ENCODE assay signal across 3 worm cellular contexts in genomic region chrIV:9825196-9825744, ce11.
TF ChIP-seq lines count a peak whose summit lies in the region.

Gene mtr-4 (plus strand): TSS chrIV:9825694.

TF ChIP-seq in whole organism, L1 larva, 84 proteins besides CTCF, POLR2A, EP300 and RAD21 (continued from another document):
- TF ChIP-seq efl-1 (optimal IDR thresholded peaks at IDR 0.05; lab: Kevin White, UChicago): peak; percentile 32 to 69
- peak; percentile 73 to 95 for TF ChIP-seq efl-1 (GFP tag; optimal IDR thresholded peaks at IDR 0.05 in 1 of 2; lab: Kevin White, UChicago)
- peak; percentile 21 for TF ChIP-seq lin-15B (tag; optimal IDR thresholded peaks at IDR 0.05; lab: Kevin White, UChicago)
- TF ChIP-seq Y116A8C.19 (tag; optimal IDR thresholded peaks at IDR 0.05; lab: Kevin White, UChicago; ENCODE audit: borderline replicate concordance): no peak
- TF ChIP-seq efl-3 (GFP tag; optimal IDR thresholded peaks at IDR 0.05; lab: Kevin White, UChicago): no peak
- TF ChIP-seq fkh-8 (tag; optimal IDR thresholded peaks at IDR 0.05; lab: Kevin White, UChicago): peak; percentile 8
- no peak for TF ChIP-seq tlp-1 (tag; optimal IDR thresholded peaks at IDR 0.05; lab: Kevin White, UChicago)
- TF ChIP-seq C16A3.4 (tag; optimal IDR thresholded peaks at IDR 0.05; lab: Kevin White, UChicago): no peak
- TF ChIP-seq swsn-7 (tag; optimal IDR thresholded peaks at IDR 0.05; lab: Kevin White, UChicago): peak; percentile 25
- TF ChIP-seq pqm-1 (tag; optimal IDR thresholded peaks at IDR 0.05; lab: Kevin White, UChicago): no peak
- peak; percentile 40 to 63 for TF ChIP-seq lin-35 (GFP tag; optimal IDR thresholded peaks at IDR 0.05; lab: Kevin White, UChicago)
- TF ChIP-seq tbx-2 (tag; optimal IDR thresholded peaks at IDR 0.05; lab: Kevin White, UChicago): peak; percentile 2
- TF ChIP-seq ces-1 (GFP tag; optimal IDR thresholded peaks at IDR 0.05; lab: Kevin White, UChicago): no peak
- TF ChIP-seq ztf-4 (tag; optimal IDR thresholded peaks at IDR 0.05; lab: Kevin White, UChicago): no peak
- TF ChIP-seq lin-39 (tag; optimal IDR thresholded peaks at IDR 0.05; lab: Kevin White, UChicago): no peak
- TF ChIP-seq unc-86 (tag; optimal IDR thresholded peaks at IDR 0.05; lab: Kevin White, UChicago): no peak
- no peak for TF ChIP-seq irx-1 (tag; optimal IDR thresholded peaks at IDR 0.05; lab: Kevin White, UChicago)
- TF ChIP-seq ama-1 (optimal IDR thresholded peaks at IDR 0.05; lab: Kevin White, UChicago): no peak
- TF ChIP-seq nhr-47 (tag; optimal IDR thresholded peaks at IDR 0.05; lab: Kevin White, UChicago): no peak
- TF ChIP-seq ceh-63 (GFP tag; optimal IDR thresholded peaks at IDR 0.05; lab: Kevin White, UChicago): no peak
- TF ChIP-seq xbp-1 (tag; optimal IDR thresholded peaks at IDR 0.05; lab: Kevin White, UChicago): peak; percentile 9
- TF ChIP-seq C04F5.9 (tag; optimal IDR thresholded peaks at IDR 0.05; lab: Kevin White, UChicago): no peak
- TF ChIP-seq ets-5 (GFP tag; IDR thresholded peaks at IDR 0.05; lab: Robert Waterston, UW): no peak
- no peak for TF ChIP-seq unc-98 (GFP tag; IDR thresholded peaks at IDR 0.05; lab: Robert Waterston, UW)
- no peak for TF ChIP-seq blmp-1 (tag; optimal IDR thresholded peaks at IDR 0.05; lab: Kevin White, UChicago)
- no peak for TF ChIP-seq zip-4 (GFP tag; optimal IDR thresholded peaks at IDR 0.05; lab: Kevin White, UChicago)
- no peak for TF ChIP-seq nhr-20 (tag; optimal IDR thresholded peaks at IDR 0.05; lab: Kevin White, UChicago)
- no peak for TF ChIP-seq elt-3 (tag; optimal IDR thresholded peaks at IDR 0.05; lab: Kevin White, UChicago)

TF ChIP-seq in whole organism, L2 larva, 48 proteins besides CTCF, POLR2A, EP300 and RAD21 (continued from another document):
- no peak for TF ChIP-seq R02D3.7 (tag; optimal IDR thresholded peaks at IDR 0.05; lab: Kevin White, UChicago)
- no peak for TF ChIP-seq lsy-2 (tag; optimal IDR thresholded peaks at IDR 0.05; lab: Kevin White, UChicago)
- TF ChIP-seq gmeb-1 (tag; optimal IDR thresholded peaks at IDR 0.05; lab: Kevin White, UChicago): no peak
- no peak for TF ChIP-seq mab-5 (tag; optimal IDR thresholded peaks at IDR 0.05; lab: Kevin White, UChicago)
- TF ChIP-seq nhr-77 (tag; optimal IDR thresholded peaks at IDR 0.05; lab: Kevin White, UChicago): no peak
- TF ChIP-seq unc-62 (GFP tag; optimal IDR thresholded peaks at IDR 0.05; lab: Kevin White, UChicago): no peak
- TF ChIP-seq sma-9 (GFP tag; optimal IDR thresholded peaks at IDR 0.05; lab: Kevin White, UChicago): no peak
- no peak for TF ChIP-seq sma-9 (tag; optimal IDR thresholded peaks at IDR 0.05; lab: Kevin White, UChicago)

TF ChIP-seq in whole organism, young adult, 124 proteins besides CTCF, POLR2A, EP300 and RAD21 (continued from another document):
- TF ChIP-seq snpc-1.3 (tag; optimal IDR thresholded peaks at IDR 0.05; lab: Kevin White, UChicago; ENCODE audit: insufficient read depth) (peak; percentile 8), hsf-1 (GFP tag; IDR thresholded peaks at IDR 0.05; lab: Robert Waterston, UW) (peak; percentile 72), sptf-2 (GFP tag; optimal IDR thresholded peaks at IDR 0.05; lab: Kevin White, UChicago) (no peak), hlh-26 (GFP tag; conservative IDR thresholded peaks at IDR 0.05; lab: Robert Waterston, UW) (no peak), tbp1 (GFP tag; optimal IDR thresholded peaks at IDR 0.05; lab: Kevin White, UChicago) (peak; percentile 30), nhr-80 (tag; optimal IDR thresholded peaks at IDR 0.05; lab: Kevin White, UChicago) (peak; percentile 69), snpc-3.4 (tag; optimal IDR thresholded peaks at IDR 0.05; lab: Kevin White, UChicago) (peak; percentile 27), madf-3 (GFP tag; IDR thresholded peaks at IDR 0.05; lab: Robert Waterston, UW) (peak; percentile 64; the same call in 1 of the 2 replicates), F37B4.10 (GFP tag; IDR thresholded peaks at IDR 0.05; lab: Robert Waterston, UW) (no peak), D2030.7 (GFP tag; IDR thresholded peaks at IDR 0.05; lab: Robert Waterston, UW) (peak; percentile 85), ekl-4 (GFP tag; IDR thresholded peaks at IDR 0.05; lab: Robert Waterston, UW) (peak; percentile 43; the same call in 1 of the 2 replicates), rcor-1 (GFP tag; IDR thresholded peaks at IDR 0.05; lab: Robert Waterston, UW) (peak; percentile 69), C17E4.6 (GFP tag; IDR thresholded peaks at IDR 0.05; lab: Robert Waterston, UW) (peak; percentile 23; the same call in 1 of the 2 replicates), lin-54 (GFP tag; optimal IDR thresholded peaks at IDR 0.05; lab: Kevin White, UChicago) (peak; percentile 62), Y95B8A.8 (GFP tag; IDR thresholded peaks at IDR 0.05; lab: Robert Waterston, UW) (0 out of 2 replicates have a peak, but pooled peaks have one; percentile 74)
